Fruit fly (Drosophila melanogaster) whole organism, embryonic: ENCODE results near the gene Lsp2.

Experiments used
- Abd-B ChIP-seq: fragments of 200-800 bp; sonication (Bioruptor generic); optimal IDR thresholded peaks from 2 replicates; lab custom pipeline; 2018; ENCODE audit warnings: missing biosample characterization, mild to moderate bottlenecking, missing genetic modification characterization, moderate library complexity
- Bteb2 ChIP-seq: fragments of 200-800 bp; sonication (Bioruptor generic); optimal IDR thresholded peaks from 2 replicates; lab custom pipeline; 2016; ENCODE audit warnings: missing biosample characterization, missing genetic modification characterization
- CG10274 ChIP-seq: fragments of 200-800 bp; sonication (Bioruptor generic); optimal IDR thresholded peaks from 3 replicates; lab custom pipeline; 2017; ENCODE audit warnings: missing biosample characterization, mild to moderate bottlenecking, missing genetic modification characterization
- CG11504 ChIP-seq: fragments of 200-800 bp; sonication (Bioruptor generic); optimal IDR thresholded peaks from 3 replicates; lab custom pipeline; 2019; ENCODE audit warnings: missing biosample characterization, mild to moderate bottlenecking, missing genetic modification characterization, moderate library complexity
- CG11695 ChIP-seq: fragments of 200-800 bp; sonication (Bioruptor generic); IDR thresholded peaks from 3 replicates; pipeline ENCODE4 v1.3.6; 2022; ENCODE audit warnings: missing biosample characterization, missing genetic modification characterization
- CG12659 ChIP-seq: fragments of 200-800 bp; sonication (Bioruptor generic); optimal IDR thresholded peaks from 3 replicates; lab custom pipeline; 2017; ENCODE audit warnings: mild to moderate bottlenecking, missing biosample characterization, missing genetic modification reagents, missing genetic modification characterization
- CG13296 ChIP-seq: fragments of 200-800 bp; sonication (Bioruptor generic); optimal IDR thresholded peaks from 3 replicates; lab custom pipeline; 2018; ENCODE audit warnings: missing biosample characterization, mild to moderate bottlenecking, missing genetic modification characterization
- CG15011 ChIP-seq: fragments of 200-800 bp; sonication (Bioruptor generic); optimal IDR thresholded peaks from 3 replicates; lab custom pipeline; 2018; ENCODE audit warnings: missing biosample characterization, mild to moderate bottlenecking, missing genetic modification characterization
- CG1603 ChIP-seq: fragments of 200-800 bp; sonication (Bioruptor generic); optimal IDR thresholded peaks from 2 replicates; lab custom pipeline; 2019; ENCODE audit warnings: missing biosample characterization, mild to moderate bottlenecking, missing genetic modification characterization, moderate library complexity
- CG17186 ChIP-seq: fragments of 200-800 bp; sonication (Bioruptor generic); optimal IDR thresholded peaks from 3 replicates; lab custom pipeline; 2017; ENCODE audit warnings: missing biosample characterization, missing genetic modification reagents, missing genetic modification characterization
- CG17829 ChIP-seq: fragments of 200-800 bp; optimal IDR thresholded peaks from 2 replicates; lab custom pipeline; 2019; ENCODE audit warnings: missing biosample characterization, mild to moderate bottlenecking, missing genetic modification characterization, moderate library complexity
- CG34224 ChIP-seq: fragments of 200-800 bp; sonication (Bioruptor generic); IDR thresholded peaks from 3 replicates; pipeline ENCODE4 v1.3.6; 2022; ENCODE audit warnings: missing biosample characterization, missing genetic modification characterization; ENCODE audit not compliant: partially characterized antibody
- CG3726 ChIP-seq: fragments of 200-800 bp; sonication (Bioruptor generic); IDR thresholded peaks from 3 replicates; pipeline ENCODE4, ENCODE4 v1.3.6; 2022; ENCODE audit warnings: missing biosample characterization, missing genetic modification characterization
- CG4404 ChIP-seq: fragments of 200-800 bp; sonication (Bioruptor generic); IDR thresholded peaks from 2 replicates; pipeline ENCODE4 v1.3.6; 2022; ENCODE audit warnings: missing biosample characterization, missing genetic modification characterization
- CG5180 ChIP-seq: fragments of 200-800 bp; sonication (Bioruptor generic); optimal IDR thresholded peaks from 3 replicates; lab custom pipeline; 2017; ENCODE audit warnings: missing biosample characterization, missing genetic modification characterization, mild to moderate bottlenecking, moderate library complexity, missing genetic modification reagents
- CG6254 ChIP-seq: fragments of 200-800 bp; sonication (Bioruptor generic); optimal IDR thresholded peaks from 3 replicates; lab custom pipeline; 2017; ENCODE audit warnings: mild to moderate bottlenecking, missing biosample characterization, missing genetic modification reagents, missing genetic modification characterization
- CG6683 ChIP-seq: fragments of 200-800 bp; sonication (Bioruptor generic); optimal IDR thresholded peaks from 2 replicates; lab custom pipeline; 2017; ENCODE audit warnings: missing biosample characterization, mild to moderate bottlenecking, missing genetic modification characterization, missing genetic modification reagents
- CG8290 ChIP-seq, 3 experiments: fragments of 200-800 bp; sonication (Bioruptor generic); optimal IDR thresholded peaks; 2 replicates each; lab custom pipeline; 2016 to 2019; ENCODE audit warnings: missing biosample characterization in 3 of 3, missing genetic modification characterization in 3 of 3, mild to moderate bottlenecking in 2 of 3, moderate library complexity in 1 of 3
- Ets65A ChIP-seq: fragments of 200-800 bp; sonication (Bioruptor generic); peaks from one replicate; lab custom pipeline; 2016; ENCODE audit warnings: missing biosample characterization, missing genetic modification characterization
- Hmx ChIP-seq: fragments of 200-800 bp; sonication (Bioruptor generic); optimal IDR thresholded peaks from 2 replicates; lab custom pipeline; 2016; ENCODE audit warnings: missing biosample characterization, missing genetic modification characterization
- Jarid2 ChIP-seq: fragments of 200-800 bp; sonication (Bioruptor generic); optimal IDR thresholded peaks from 3 replicates; lab custom pipeline; 2017; ENCODE audit warnings: mild to moderate bottlenecking, missing biosample characterization, missing genetic modification reagents, missing genetic modification characterization
- MBD-R2 ChIP-seq: fragments of 200-800 bp; sonication (Bioruptor generic); IDR thresholded peaks from 2 replicates; pipeline ENCODE4 v1.3.6; 2022; ENCODE audit warnings: missing biosample characterization, missing genetic modification characterization
- MESR4 ChIP-seq: fragments of 200-800 bp; sonication (Bioruptor generic); optimal IDR thresholded peaks from 2 replicates; lab custom pipeline; 2018; ENCODE audit warnings: missing biosample characterization, mild to moderate bottlenecking, missing genetic modification characterization, moderate library complexity
- Myb ChIP-seq: fragments of 200-800 bp; sonication (Bioruptor generic); optimal IDR thresholded peaks from 2 replicates; lab custom pipeline; 2016; ENCODE audit warnings: missing biosample characterization, missing genetic modification characterization
- NC2β ChIP-seq: fragments of 200-800 bp; sonication (Bioruptor generic); optimal IDR thresholded peaks from 2 replicates; lab custom pipeline; 2016; ENCODE audit warnings: missing biosample characterization, missing genetic modification characterization
- NFAT ChIP-seq: fragments of 200-800 bp; sonication (Bioruptor generic); IDR thresholded peaks from 2 replicates; pipeline ENCODE4 v1.3.6; 2022; ENCODE audit warnings: missing biosample characterization, missing genetic modification characterization
- NfI ChIP-seq: fragments of 200-800 bp; sonication (Bioruptor generic); optimal IDR thresholded peaks from 3 replicates; lab custom pipeline; 2018; ENCODE audit warnings: missing biosample characterization, mild to moderate bottlenecking, missing genetic modification characterization, moderate library complexity
- Sry-δ ChIP-seq: fragments of 200-800 bp; sonication (Bioruptor generic); optimal IDR thresholded peaks from 2 replicates; lab custom pipeline; 2016; ENCODE audit warnings: missing biosample characterization, missing genetic modification characterization
- Stat92E ChIP-seq, 3 experiments: fragments of >200 bp in 2 of 3; fragments of 200-800 bp in 1 of 3; sonication (Bioruptor generic) in 1 of 3; optimal IDR thresholded peaks; 2 replicates each; lab custom pipeline; 2017 to 2019; ENCODE audit warnings: missing biosample characterization in 3 of 3, missing genetic modification characterization in 3 of 3, mild to moderate bottlenecking in 1 of 3, moderate library complexity in 1 of 3
- Xrp1 ChIP-seq: fragments of 200-800 bp; sonication (Bioruptor generic); IDR thresholded peaks from 2 replicates; pipeline ENCODE4 v1.3.6; 2022; ENCODE audit warnings: missing biosample characterization, missing genetic modification characterization
- az2 ChIP-seq: fragments of 200-800 bp; sonication (Bioruptor generic); optimal IDR thresholded peaks from 3 replicates; lab custom pipeline; 2016; ENCODE audit warnings: missing biosample characterization, missing genetic modification characterization
- bbx ChIP-seq: fragments of 200-800 bp; sonication (Bioruptor generic); IDR thresholded peaks from 2 replicates; pipeline ENCODE4 v1.3.6; 2022; ENCODE audit warnings: missing biosample characterization, missing genetic modification characterization; ENCODE audit not compliant: partially characterized antibody
- chinmo ChIP-seq: fragments of 200-800 bp; sonication (Bioruptor generic); IDR thresholded peaks from 4 replicates; pipeline ENCODE4 v1.3.6; 2022; ENCODE audit warnings: missing biosample characterization, missing genetic modification characterization; ENCODE audit not compliant: partially characterized antibody
- dm ChIP-seq: fragments of 200-800 bp; sonication (Bioruptor generic); optimal IDR thresholded peaks from 3 replicates; lab custom pipeline; 2016; ENCODE audit warnings: missing biosample characterization, missing genetic modification characterization
- fd3F ChIP-seq: fragments of 200-800 bp; sonication (Bioruptor generic); optimal IDR thresholded peaks from 2 replicates; lab custom pipeline; 2018; ENCODE audit warnings: missing biosample characterization, mild to moderate bottlenecking, missing genetic modification characterization, moderate library complexity
- fu2 ChIP-seq: fragments of 200-800 bp; sonication (Bioruptor generic); optimal IDR thresholded peaks from 2 replicates; lab custom pipeline; 2016; ENCODE audit warnings: missing biosample characterization, missing genetic modification characterization
- hb ChIP-seq: fragments of 200-800 bp; sonication (Bioruptor generic); IDR thresholded peaks from 3 replicates; pipeline ENCODE4 v1.3.6; 2022; ENCODE audit warnings: missing biosample characterization, missing genetic modification characterization; ENCODE audit not compliant: partially characterized antibody
- her ChIP-seq: fragments of 200-800 bp; sonication (Bioruptor generic); optimal IDR thresholded peaks from 2 replicates; lab custom pipeline; 2016; ENCODE audit warnings: missing biosample characterization, missing genetic modification characterization
- jigr1 ChIP-seq: fragments of 200-800 bp; sonication (Bioruptor generic); IDR thresholded peaks from 3 replicates; pipeline ENCODE4 v1.3.6; 2022; ENCODE audit warnings: missing biosample characterization, missing genetic modification characterization
- jumu ChIP-seq: fragments of 200-800 bp; sonication (Bioruptor generic); optimal IDR thresholded peaks from 3 replicates; lab custom pipeline; 2016; ENCODE audit warnings: missing biosample characterization, missing genetic modification characterization
- kah ChIP-seq: fragments of 200-800 bp; sonication (Bioruptor generic); optimal IDR thresholded peaks from 2 replicates; lab custom pipeline; 2018; ENCODE audit warnings: missing biosample characterization, mild to moderate bottlenecking, missing genetic modification characterization
- kay ChIP-seq: fragments of 200-800 bp; sonication (Bioruptor generic); optimal IDR thresholded peaks from 2 replicates; lab custom pipeline; 2016; ENCODE audit warnings: missing biosample characterization, missing genetic modification characterization
- mam ChIP-seq: fragments of 200-800 bp; sonication (Bioruptor generic); optimal IDR thresholded peaks from 3 replicates; lab custom pipeline; 2016; ENCODE audit warnings: missing biosample characterization, missing genetic modification characterization
- pb ChIP-seq: fragments of 200-800 bp; sonication (Bioruptor generic); optimal IDR thresholded peaks from 3 replicates; lab custom pipeline; 2016; ENCODE audit warnings: missing biosample characterization, missing genetic modification characterization
- sim ChIP-seq: fragments of 200-800 bp; sonication (Bioruptor generic); IDR thresholded peaks from 2 replicates; pipeline ENCODE4 v1.3.6; 2022; ENCODE audit warnings: missing biosample characterization, missing genetic modification characterization
- stc ChIP-seq: fragments of 200-800 bp; sonication (Bioruptor generic); IDR thresholded peaks from 2 replicates; pipeline ENCODE4 v1.3.6; 2022; ENCODE audit warnings: missing biosample characterization, missing genetic modification characterization
- tin ChIP-seq: fragments of 200-800 bp; sonication (Bioruptor generic); optimal IDR thresholded peaks from 3 replicates; lab custom pipeline; 2016; ENCODE audit warnings: missing biosample characterization, missing genetic modification characterization
- ttk ChIP-seq: fragments of 200-800 bp; sonication (Bioruptor generic); IDR thresholded peaks from 2 replicates; pipeline ENCODE4 v2.1.2; 2022; ENCODE audit warnings: missing biosample characterization, missing genetic modification characterization

Gene Lsp2

DNA sequence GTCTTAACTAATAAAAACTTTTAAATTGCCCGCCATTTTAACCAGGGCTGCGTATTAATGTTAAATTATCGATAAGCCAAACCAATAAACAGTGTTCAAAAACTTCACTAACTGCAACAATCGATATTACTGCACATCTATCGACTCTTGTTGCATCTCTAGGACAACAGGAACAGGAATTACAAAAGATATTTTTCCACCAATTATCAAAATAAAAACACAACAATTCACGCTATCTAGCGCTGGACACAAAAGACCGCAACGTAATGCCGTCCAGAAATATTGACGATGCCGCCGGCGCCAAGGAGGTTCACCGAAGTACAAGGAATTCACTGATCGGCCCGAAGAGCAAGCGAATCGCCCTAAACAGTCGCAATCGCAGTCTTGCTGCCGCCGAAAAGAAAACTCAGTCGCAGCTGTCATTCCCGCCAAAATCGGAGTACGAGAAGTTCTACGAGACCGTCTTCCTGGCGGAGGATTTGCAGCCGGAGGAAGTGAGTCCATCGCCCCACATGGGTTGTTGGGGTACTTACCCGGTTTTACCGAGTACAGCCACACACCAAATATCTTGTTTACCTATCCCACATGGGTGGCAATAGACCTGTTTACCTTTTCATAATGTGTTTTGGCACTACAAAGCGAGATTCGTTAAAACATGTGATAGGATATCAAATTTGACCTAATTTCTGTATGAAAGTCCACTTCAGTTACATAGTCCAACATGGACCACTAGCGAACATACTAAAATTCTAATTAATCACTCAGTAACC is 13.0 kb upstream of the Lsp2 start, which contains the start of gene vers (continued):
- TF ChIP-seq jigr1 (GFP tag; lab: Robert Waterston, UW), result no peak
- TF ChIP-seq CG11695 (GFP tag; lab: Robert Waterston, UW), result 0 out of 3 replicates have a peak, but pooled peaks have one; percentile 23
- TF ChIP-seq tin, result peak; percentile 23
- TF ChIP-seq MESR4, result peak; percentile 67
- TF ChIP-seq CG3726, result no peak
- TF ChIP-seq CG17186, result peak; percentile 9
- no peak for TF ChIP-seq fu2 (GFP tag; lab: Kevin White, UChicago)
- no peak for TF ChIP-seq CG6254 (GFP tag; lab: Kevin White, UChicago)
- TF ChIP-seq stc (GFP tag; lab: Robert Waterston, UW), result peak; percentile 11; the same call in 1 of the 2 replicates
- no peak for TF ChIP-seq CG10274 (GFP tag; lab: Kevin White, UChicago)
- TF ChIP-seq mam (GFP tag; lab: Kevin White, UChicago), result peak; percentile 47
- TF ChIP-seq Sry-δ (GFP tag; lab: Kevin White, UChicago), result peak; percentile 97
- no peak for TF ChIP-seq kah
- peak; percentile 8 for TF ChIP-seq jumu (GFP tag; lab: Kevin White, UChicago)
- TF ChIP-seq CG15011 (GFP tag; lab: Kevin White, UChicago), result no peak
- peak; percentile 95 for TF ChIP-seq bbx
- no peak for TF ChIP-seq Hmx (GFP tag; lab: Kevin White, UChicago)
- TF ChIP-seq CG8290 (GFP tag; optimal IDR thresholded peaks at IDR 0.05; lab: Kevin White, UChicago), result no peak
- TF ChIP-seq CG8290 (tag; optimal IDR thresholded peaks at IDR 0.05; lab: Kevin White, UChicago), result peak in 1 of 2 experiments; percentile 63
- no peak for TF ChIP-seq fd3F
- peak; percentile 13 for TF ChIP-seq dm
- no peak for TF ChIP-seq Jarid2 (GFP tag; lab: Kevin White, UChicago)
- peak; percentile 4 for TF ChIP-seq Ets65A (GFP tag; lab: Kevin White, UChicago)
- TF ChIP-seq Bteb2 (GFP tag; lab: Kevin White, UChicago), result no peak
- TF ChIP-seq her (GFP tag; lab: Kevin White, UChicago), result peak; percentile 0
- peak; percentile 70 for TF ChIP-seq CG1603 (tag; lab: Kevin White, UChicago)
- no peak for TF ChIP-seq ttk
- 0 out of 2 replicates have a peak, but pooled peaks have one; percentile 26 for TF ChIP-seq NFAT
- TF ChIP-seq chinmo (GFP tag; lab: Robert Waterston, UW), result peak; percentile 95; the same call in 3 of the 4 replicates
- peak; percentile 32; the same call in 1 of the 2 replicates for TF ChIP-seq Xrp1 (GFP tag; lab: Robert Waterston, UW)
- TF ChIP-seq pb, result no peak
- no peak for TF ChIP-seq CG4404 (GFP tag; lab: Robert Waterston, UW)
- TF ChIP-seq CG11504 (tag; lab: Kevin White, UChicago), result peak; percentile 21
- TF ChIP-seq sim (GFP tag; lab: Robert Waterston, UW), result no peak
- peak; percentile 7 for TF ChIP-seq Abd-B (GFP tag; lab: Kevin White, UChicago)
- TF ChIP-seq CG12659 (GFP tag; lab: Kevin White, UChicago), result peak; percentile 50
- TF ChIP-seq Stat92E (GFP tag; optimal IDR thresholded peaks at IDR 0.05; lab: Kevin White, UChicago), result peak in 1 of 3 experiments; percentile 52
- TF ChIP-seq NfI (GFP tag; lab: Kevin White, UChicago), result no peak
- TF ChIP-seq CG34224 (GFP tag; lab: Robert Waterston, UW), result peak; percentile 94
- no peak for TF ChIP-seq kay (GFP tag; lab: Kevin White, UChicago)
- TF ChIP-seq NC2β, result no peak
- TF ChIP-seq MBD-R2 (GFP tag; lab: Robert Waterston, UW), result peak; percentile 73
- TF ChIP-seq Myb, result peak; percentile 14
- no peak for TF ChIP-seq CG5180 (GFP tag; lab: Kevin White, UChicago)
- TF ChIP-seq hb (GFP tag; lab: Robert Waterston, UW), result peak; percentile 84
- peak; percentile 42 for TF ChIP-seq CG17829
- TF ChIP-seq CG13296 (GFP tag; lab: Kevin White, UChicago), result peak; percentile 29
- no peak for TF ChIP-seq az2 (GFP tag; lab: Kevin White, UChicago)
- no peak for TF ChIP-seq CG6683 (GFP tag; lab: Kevin White, UChicago)
